Worm (Caenorhabditis elegans): Measurements from ENCODE around the gene Y76B12C.9.

Gene Y76B12C.9

ce11 chrIV:2002290-2002689 lies 34.6 kb downstream of the Y76B12C.9 start:
- TF ChIP-seq dsc-1 (tag; optimal IDR thresholded peaks at IDR 0.05) (no peak), efl-1 (optimal IDR thresholded peaks at IDR 0.05) (no peak), efl-1 (GFP tag; optimal IDR thresholded peaks at IDR 0.05 in 1 of 2) (peak in 1 of 2 experiments; percentile 90)

- TF ChIP-seq nhr-19 (GFP tag; conservative IDR thresholded peaks at IDR 0.05), result no peak
- no peak for TF ChIP-seq isw-1 (GFP tag; IDR thresholded peaks at IDR 0.05)
- TF ChIP-seq Y116A8C.19 (tag; optimal IDR thresholded peaks at IDR 0.05; ENCODE audit: borderline replicate concordance), result no peak
- TF ChIP-seq rnt-1 (tag; optimal IDR thresholded peaks at IDR 0.05), result no peak
- no peak for TF ChIP-seq C34B4.2 (tag; optimal IDR thresholded peaks at IDR 0.05)
Measured at ce11 chrIV:1997762-1998161, 39.1 kb downstream of the Y76B12C.9 start.

ce11 chrIV:1992789-1993188 lies 44.1 kb downstream of the Y76B12C.9 start, which contains the start of gene xpc-1:
Gene xpc-1 (plus strand): TSS chrIV:1993089.
- no peak for TF ChIP-seq Y116A8C.19 (tag; optimal IDR thresholded peaks at IDR 0.05; ENCODE audit: borderline replicate concordance)
- no peak for TF ChIP-seq pqm-1 (tag; optimal IDR thresholded peaks at IDR 0.05)
- TF ChIP-seq alr-1 (tag; optimal IDR thresholded peaks at IDR 0.05; ENCODE audit: borderline replicate concordance), result no peak
- no peak for TF ChIP-seq dpl-1 (GFP tag; optimal IDR thresholded peaks at IDR 0.05)
- TF ChIP-seq nhr-71 (tag; optimal IDR thresholded peaks at IDR 0.05), result no peak
- no peak for TF ChIP-seq unc-98 (GFP tag; IDR thresholded peaks at IDR 0.05)
- no peak for TF ChIP-seq grh-1 (GFP tag; IDR thresholded peaks at IDR 0.05)
- TF ChIP-seq nhr-85 (tag), result no peak
- TF ChIP-seq nhr-47 (tag; optimal IDR thresholded peaks at IDR 0.05), result no peak
- no peak for TF ChIP-seq nhr-84 (tag; optimal IDR thresholded peaks at IDR 0.05)
- TF ChIP-seq rnt-1 (tag; optimal IDR thresholded peaks at IDR 0.05), result no peak
- no peak for TF ChIP-seq nhr-28 (tag; optimal IDR thresholded peaks at IDR 0.05)
- TF ChIP-seq nhr-76 (tag; optimal IDR thresholded peaks at IDR 0.05), result no peak
- no peak for TF ChIP-seq pax-3 (tag; optimal IDR thresholded peaks at IDR 0.05)
- no peak for TF ChIP-seq lir-3 (tag; optimal IDR thresholded peaks at IDR 0.05; ENCODE audit: poor library complexity)
- TF ChIP-seq C04F5.9 (tag; optimal IDR thresholded peaks at IDR 0.05), result no peak
- TF ChIP-seq unc-86 (tag; optimal IDR thresholded peaks at IDR 0.05), result no peak

- no peak for TF ChIP-seq nhr-76 (tag; optimal IDR thresholded peaks at IDR 0.05)
- no peak for TF ChIP-seq efl-1 (optimal IDR thresholded peaks at IDR 0.05)
- TF ChIP-seq efl-1 (GFP tag; optimal IDR thresholded peaks at IDR 0.05 in 1 of 2), result peak in 1 of 2 experiments; percentile 49
Measured at ce11 chrIV:1990843-1991339, 46.0 kb downstream of the Y76B12C.9 start.

All from whole organism, L1 larva.